Worm (Caenorhabditis elegans): ENCODE data around the gene T03F6.9.

The T03F6.9 gene

DNA sequence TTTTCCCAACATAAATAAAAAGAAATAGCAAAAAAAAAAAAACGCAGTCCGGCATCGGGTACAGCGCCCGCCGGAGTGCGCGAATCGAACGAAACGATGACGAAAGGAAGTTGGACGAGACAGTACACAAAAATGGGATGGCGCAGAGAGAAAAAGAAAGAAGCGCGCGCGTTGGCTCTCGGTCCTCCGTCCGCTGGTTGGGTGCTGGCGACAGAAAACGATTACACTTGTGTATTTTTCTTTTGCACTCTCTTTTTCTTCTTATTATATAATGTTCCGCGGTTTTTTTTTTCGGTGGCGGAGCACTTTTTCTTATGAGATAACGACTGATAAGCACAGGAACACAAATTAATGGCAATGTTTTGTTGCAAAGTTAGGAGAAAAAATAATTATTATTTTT is 6.4 kb upstream of the T03F6.9 start:
- TF ChIP-seq sea-2 (GFP tag; optimal IDR thresholded peaks at IDR 0.05) = no peak
- TF ChIP-seq skn-1 (tag; optimal IDR thresholded peaks at IDR 0.05) = peak; percentile 76
- peak; percentile 55 for TF ChIP-seq pha-4 (tag; optimal IDR thresholded peaks at IDR 0.05)
- peak; percentile 56 for TF ChIP-seq snpc-4 (tag; optimal IDR thresholded peaks at IDR 0.05)
- peak; percentile 27 for TF ChIP-seq lin-15B (tag; optimal IDR thresholded peaks at IDR 0.05)
- TF ChIP-seq aly-2 (tag; optimal IDR thresholded peaks at IDR 0.05) = no peak
- TF ChIP-seq elt-2 (tag; optimal IDR thresholded peaks at IDR 0.05) = peak; percentile 93
- peak; percentile 97 for TF ChIP-seq hmg-11 (tag; optimal IDR thresholded peaks at IDR 0.05)
- TF ChIP-seq jun-1 (tag; optimal IDR thresholded peaks at IDR 0.05) = peak; percentile 55
- peak; percentile 7 for TF ChIP-seq nhr-43 (tag; optimal IDR thresholded peaks at IDR 0.05; ENCODE audit: poor library complexity, severe bottlenecking)
- TF ChIP-seq ama-1 (optimal IDR thresholded peaks at IDR 0.05) = no peak
- TF ChIP-seq elt-1 (tag; optimal IDR thresholded peaks at IDR 0.05) = no peak
- TF ChIP-seq egl-5 (tag; optimal IDR thresholded peaks at IDR 0.05) = peak; percentile 9
- peak; percentile 91 for TF ChIP-seq lin-39 (tag; optimal IDR thresholded peaks at IDR 0.05)
- TF ChIP-seq pqm-1 (tag; optimal IDR thresholded peaks at IDR 0.05) = peak; percentile 62
- TF ChIP-seq nfya-1 (tag; optimal IDR thresholded peaks at IDR 0.05; ENCODE audit: insufficient read depth) = peak; percentile 93
- no peak for TF ChIP-seq unc-39 (tag; optimal IDR thresholded peaks at IDR 0.05)

DNA sequence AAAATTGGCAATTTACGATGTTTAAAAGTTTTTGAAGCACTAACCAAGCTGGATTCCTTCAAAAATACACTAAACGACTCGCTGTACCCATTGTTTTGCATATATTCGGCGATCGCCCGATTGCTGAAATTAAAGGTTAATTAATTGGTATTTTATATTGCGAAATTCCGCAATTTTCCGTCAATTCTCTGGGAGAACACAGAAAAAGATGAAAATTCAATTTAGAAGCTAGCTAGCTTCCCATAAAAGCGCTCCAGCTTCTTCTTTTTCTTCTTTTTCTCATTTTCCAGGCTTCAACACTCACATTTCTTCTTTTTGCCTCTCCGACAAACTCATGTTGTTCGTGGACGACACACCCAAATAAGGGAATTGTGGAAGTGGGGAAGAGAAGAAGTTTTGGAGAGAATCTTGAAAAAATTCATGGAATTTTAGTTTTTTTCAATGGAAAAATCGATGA is 5.5 kb upstream of the T03F6.9 start, which contains the start of gene lis-1:
lis-1 (minus strand) TSS at position 407 of the 457 bp plus-strand sequence.
- TF ChIP-seq sea-2 (GFP tag; optimal IDR thresholded peaks at IDR 0.05) (no peak), nhr-23 (tag; optimal IDR thresholded peaks at IDR 0.05) (no peak), lsy-12 (tag; optimal IDR thresholded peaks at IDR 0.05) (no peak), unc-62 (GFP tag; optimal IDR thresholded peaks at IDR 0.05) (no peak), nfya-1 (tag; optimal IDR thresholded peaks at IDR 0.05; ENCODE audit: insufficient read depth) (peak; percentile 5)

DNA sequence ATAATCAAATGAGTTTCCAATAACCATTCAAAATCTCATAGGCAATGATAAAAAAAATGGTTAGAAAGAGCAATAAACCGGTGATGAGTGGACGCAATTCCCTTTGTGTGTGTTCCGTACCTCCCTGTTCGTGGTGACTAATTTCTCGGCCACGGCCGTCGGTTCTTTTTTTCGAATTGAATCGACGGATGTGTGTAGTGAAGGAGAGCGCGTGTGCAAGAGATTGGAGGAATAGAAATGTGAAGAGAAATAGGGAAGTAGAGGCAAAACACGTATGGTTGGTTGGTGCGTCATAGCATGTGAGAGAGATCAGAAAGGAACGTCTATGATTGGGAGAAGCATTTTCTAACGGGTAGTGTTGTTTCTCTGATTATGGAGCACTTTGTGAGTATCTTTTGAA is 11.0 kb downstream of the T03F6.9 start:
- TF ChIP-seq nhr-25 (tag; optimal IDR thresholded peaks at IDR 0.05) (peak; percentile 26), lin-39 (tag; optimal IDR thresholded peaks at IDR 0.05) (peak; percentile 55), hmg-11 (tag; optimal IDR thresholded peaks at IDR 0.05) (peak; percentile 81), lsy-12 (tag; optimal IDR thresholded peaks at IDR 0.05) (no peak), nhr-23 (tag; optimal IDR thresholded peaks at IDR 0.05) (no peak), nhr-28 (tag; optimal IDR thresholded peaks at IDR 0.05) (no peak), nfya-1 (tag; optimal IDR thresholded peaks at IDR 0.05; ENCODE audit: insufficient read depth) (peak; percentile 86), pqm-1 (tag; optimal IDR thresholded peaks at IDR 0.05) (peak; percentile 9), unc-39 (tag; optimal IDR thresholded peaks at IDR 0.05) (no peak), mdl-1 (tag; optimal IDR thresholded peaks at IDR 0.05) (no peak), jun-1 (tag; optimal IDR thresholded peaks at IDR 0.05) (peak; percentile 32), pha-4 (tag; optimal IDR thresholded peaks at IDR 0.05) (peak; percentile 76), lin-15B (tag; optimal IDR thresholded peaks at IDR 0.05) (peak; percentile 70)

DNA sequence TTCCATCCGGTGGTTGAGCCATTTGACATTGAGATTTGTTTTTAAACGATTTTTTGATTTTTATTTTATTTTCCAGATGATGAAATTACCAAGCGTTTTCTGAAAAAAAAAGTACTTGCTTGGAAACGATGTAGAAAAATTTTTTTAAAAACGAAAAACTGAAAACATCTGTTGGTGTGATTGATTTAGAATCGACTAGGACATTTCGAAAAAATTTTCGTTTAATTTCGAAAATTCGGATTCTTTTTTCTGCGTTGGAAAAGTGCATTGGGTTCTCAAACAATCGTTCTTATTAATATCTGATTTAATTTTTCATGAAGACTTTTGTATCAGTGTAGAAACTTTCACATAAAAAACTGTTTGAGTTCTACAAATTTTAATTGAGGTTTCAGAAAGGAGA is 11.6 kb downstream of the T03F6.9 start, which contains the start of gene F53A2.9:
F53A2.9 (minus strand) TSS at position 101 of the 400 bp plus-strand sequence.
- TF ChIP-seq ceh-82 (tag; optimal IDR thresholded peaks at IDR 0.05) = no peak
- TF ChIP-seq egl-5 (tag; optimal IDR thresholded peaks at IDR 0.05) = no peak
- TF ChIP-seq lin-39 (tag; optimal IDR thresholded peaks at IDR 0.05) = no peak
- no peak for TF ChIP-seq mdl-1 (tag; optimal IDR thresholded peaks at IDR 0.05)
- TF ChIP-seq ztf-4 (tag; optimal IDR thresholded peaks at IDR 0.05) = no peak
- TF ChIP-seq nhr-237 (tag; optimal IDR thresholded peaks at IDR 0.05) = no peak
- TF ChIP-seq jun-1 (tag; optimal IDR thresholded peaks at IDR 0.05) = no peak
- TF ChIP-seq fkh-10 (GFP tag; optimal IDR thresholded peaks at IDR 0.05) = no peak
- no peak for TF ChIP-seq nhr-12 (tag; optimal IDR thresholded peaks at IDR 0.05)
- no peak for TF ChIP-seq ZK546.5 (tag; optimal IDR thresholded peaks at IDR 0.05)
- TF ChIP-seq zag-1 (tag; optimal IDR thresholded peaks at IDR 0.05) = no peak
- no peak for TF ChIP-seq nfya-1 (tag; optimal IDR thresholded peaks at IDR 0.05; ENCODE audit: insufficient read depth)
- no peak for TF ChIP-seq ceh-16 (tag; optimal IDR thresholded peaks at IDR 0.05)
- TF ChIP-seq nhr-25 (tag; optimal IDR thresholded peaks at IDR 0.05) = no peak

DNA sequence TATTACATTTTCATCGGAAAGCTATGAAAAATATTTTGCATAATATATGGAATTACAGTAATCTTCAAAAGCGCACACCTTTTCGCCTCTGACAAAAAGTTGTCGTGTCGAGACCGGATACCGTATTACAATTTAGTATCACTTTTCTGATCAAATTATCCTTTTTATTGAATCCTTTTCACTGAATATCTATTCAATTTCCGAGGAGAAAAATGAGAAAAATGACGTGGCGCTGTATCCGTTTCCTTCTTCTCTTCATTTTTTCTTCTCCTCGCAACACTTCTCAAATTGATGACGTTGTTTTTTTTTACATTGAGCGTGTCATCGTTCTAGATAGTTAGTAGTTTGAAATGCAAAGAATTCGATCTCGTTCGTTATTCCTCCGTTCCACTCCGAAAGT is 19.9 kb downstream of the T03F6.9 start:
- TF ChIP-seq ceh-16 (tag; optimal IDR thresholded peaks at IDR 0.05) (no peak), nhr-28 (tag; optimal IDR thresholded peaks at IDR 0.05) (no peak), lsy-12 (tag; optimal IDR thresholded peaks at IDR 0.05) (no peak), mml-1 (tag; optimal IDR thresholded peaks at IDR 0.05) (no peak), pha-4 (tag; optimal IDR thresholded peaks at IDR 0.05) (no peak), nhr-67 (tag; optimal IDR thresholded peaks at IDR 0.05) (no peak), snpc-4 (tag; optimal IDR thresholded peaks at IDR 0.05) (no peak), nfya-1 (tag; optimal IDR thresholded peaks at IDR 0.05; ENCODE audit: insufficient read depth) (no peak), ceh-82 (tag; optimal IDR thresholded peaks at IDR 0.05) (no peak), ceh-28 (tag; optimal IDR thresholded peaks at IDR 0.05) (no peak), fkh-10 (GFP tag; optimal IDR thresholded peaks at IDR 0.05) (no peak), aly-2 (tag; optimal IDR thresholded peaks at IDR 0.05) (no peak), nhr-23 (tag; optimal IDR thresholded peaks at IDR 0.05) (no peak), unc-62 (GFP tag; optimal IDR thresholded peaks at IDR 0.05) (no peak), ztf-11 (tag; optimal IDR thresholded peaks at IDR 0.05) (no peak), fos-1 (tag; optimal IDR thresholded peaks at IDR 0.05) (no peak), mdl-1 (tag; optimal IDR thresholded peaks at IDR 0.05) (no peak), lin-39 (tag; optimal IDR thresholded peaks at IDR 0.05) (no peak), nhr-43 (tag; optimal IDR thresholded peaks at IDR 0.05; ENCODE audit: poor library complexity, severe bottlenecking) (no peak), elt-3 (tag; optimal IDR thresholded peaks at IDR 0.05) (no peak)

All from whole organism, L3 larva.